Worm (Caenorhabditis elegans): ENCODE data around the gene F53A2.1.
"Not testable (repeated sequence)": the region's sequence is repeated elsewhere in the genome, so short reads cannot be mapped to it uniquely, and the experiment has no call there.

The F53A2.1 gene

DNA sequence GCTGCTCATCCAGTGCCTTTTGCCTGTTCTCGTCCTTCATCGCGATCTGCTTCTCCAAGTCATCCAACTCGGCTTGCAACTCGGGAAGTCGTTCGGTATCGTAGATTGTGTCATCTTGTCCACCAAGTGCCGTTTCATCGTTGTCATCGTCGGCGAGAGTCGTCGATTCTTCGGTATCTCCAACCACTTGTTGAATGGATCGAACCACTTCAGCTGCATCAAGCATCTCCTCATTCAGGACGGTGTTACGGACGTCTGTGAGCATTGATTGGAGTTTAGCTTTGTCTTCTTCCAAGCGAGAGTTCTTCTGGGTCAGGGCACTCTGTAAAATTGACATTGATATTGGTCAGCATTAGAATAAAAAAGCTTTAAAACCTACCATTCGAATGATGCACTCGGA is 19.1 kb downstream of the F53A2.1 start:
- TF ChIP-seq aha-1 (tag): peak; percentile 90
- TF ChIP-seq mdl-1 (tag; optimal IDR thresholded peaks at IDR 0.05): no peak

DNA sequence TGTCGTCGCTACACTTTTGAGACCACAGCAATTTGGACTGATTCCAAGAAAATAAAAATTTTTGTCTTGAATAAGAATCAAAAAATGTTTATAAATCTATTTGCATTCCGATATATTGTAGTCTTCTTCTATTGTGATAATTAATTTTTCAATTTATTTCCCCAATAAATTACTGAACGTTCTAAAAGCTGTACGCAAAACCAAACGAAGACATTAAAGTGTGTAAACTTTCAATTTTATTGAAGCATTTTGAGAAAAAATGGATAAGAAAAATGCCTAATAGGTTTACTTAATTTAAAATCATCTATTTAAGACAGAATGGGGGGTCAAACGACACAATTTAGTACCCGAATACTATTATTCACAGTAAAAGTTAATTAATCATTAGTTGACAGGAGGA is 22.1 kb downstream of the F53A2.1 start:
- TF ChIP-seq ctbp-1 (GFP tag; IDR thresholded peaks at IDR 0.05) (no peak), ama-1 (optimal IDR thresholded peaks at IDR 0.05) (no peak), madf-9 (GFP tag; conservative IDR thresholded peaks at IDR 0.05) (no peak), nhr-10 (tag; optimal IDR thresholded peaks at IDR 0.05) (no peak), zip-11 (GFP tag; IDR thresholded peaks at IDR 0.05) (no peak), hlh-11 (tag; optimal IDR thresholded peaks at IDR 0.05) (no peak), gei-8 (GFP tag; optimal IDR thresholded peaks at IDR 0.05) (no peak), lin-38 (GFP tag; IDR thresholded peaks at IDR 0.05) (peak; percentile 42), T26A8.4 (GFP tag; IDR thresholded peaks at IDR 0.05) (no peak), daf-19 (GFP tag; conservative IDR thresholded peaks at IDR 0.05) (no peak), unc-130 (GFP tag; optimal IDR thresholded peaks at IDR 0.05) (peak; percentile 5)

- no peak for TF ChIP-seq nhr-111 (GFP tag; optimal IDR thresholded peaks at IDR 0.05)
- 0 out of 2 replicates have a peak, but pooled peaks have one; percentile 42 for TF ChIP-seq dmd-8 (GFP tag; IDR thresholded peaks at IDR 0.05)
- peak; percentile 58 for TF ChIP-seq set-16 (GFP tag; IDR thresholded peaks at IDR 0.05)
- TF ChIP-seq snpc-1.2 (GFP tag; IDR thresholded peaks at IDR 0.05): no peak
- no peak for TF ChIP-seq lin-1 (GFP tag; IDR thresholded peaks at IDR 0.05)
- TF ChIP-seq tag-97 (GFP tag; IDR thresholded peaks at IDR 0.05): no peak
Measured at ce11 chrIII:13301983-13302382, 22.7 kb downstream of the F53A2.1 start.

DNA sequence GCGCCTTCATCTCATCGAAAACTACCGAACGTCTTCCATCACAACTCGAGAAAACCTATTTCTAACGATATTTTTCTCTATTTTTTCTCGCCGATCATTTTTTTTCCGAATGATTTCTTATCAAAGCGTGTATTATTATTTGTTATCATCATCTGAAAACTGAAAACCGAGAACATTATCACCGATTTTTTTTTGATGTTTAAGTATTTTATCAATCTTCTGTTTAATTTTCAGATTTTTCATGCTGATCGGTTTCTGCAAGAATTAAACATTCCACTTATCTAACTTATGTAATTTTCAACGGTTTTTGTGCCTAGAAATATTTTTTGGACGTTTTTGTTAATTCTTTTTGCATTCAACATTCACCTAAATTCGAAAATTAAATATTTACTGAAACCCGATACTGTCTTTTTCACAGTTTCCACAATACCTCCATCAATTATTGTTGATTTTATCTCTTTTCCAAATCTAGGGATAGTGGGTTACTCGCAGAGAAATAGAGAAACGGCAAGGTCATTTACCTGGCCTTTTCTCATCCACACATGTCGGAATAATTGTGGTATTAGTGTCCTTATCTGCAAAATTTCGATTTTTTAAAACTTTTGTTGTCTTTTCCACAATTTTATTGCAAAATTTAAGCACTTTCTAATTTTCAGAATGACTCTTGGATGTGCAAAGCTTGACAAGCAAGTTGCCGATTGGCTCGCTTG is 25.8 kb downstream of the F53A2.1 start, which contains the start of gene pgm-2:
pgm-2 (plus strand) TSS at position 657 of the 710 bp plus-strand sequence.
- TF ChIP-seq nhr-25 (tag; optimal IDR thresholded peaks at IDR 0.05; ENCODE audit: borderline replicate concordance, insufficient read depth) (peak; percentile 19), nhr-28 (tag; optimal IDR thresholded peaks at IDR 0.05) (peak; percentile 6), daf-16 (GFP tag; optimal IDR thresholded peaks at IDR 0.05) (no peak), daf-16 (tag; optimal IDR thresholded peaks at IDR 0.05) (peak; percentile 34), hlh-11 (tag; optimal IDR thresholded peaks at IDR 0.05) (peak; percentile 7), mxl-3 (GFP tag; optimal IDR thresholded peaks at IDR 0.05) (peak; percentile 8), mep-1 (tag; optimal IDR thresholded peaks at IDR 0.05) (peak; percentile 17), lir-3 (tag; optimal IDR thresholded peaks at IDR 0.05) (no peak), pqm-1 (tag; optimal IDR thresholded peaks at IDR 0.05) (peak; percentile 23), dve-1 (tag; optimal IDR thresholded peaks at IDR 0.05; ENCODE audit: insufficient read depth) (peak; percentile 38), tag-97 (GFP tag; IDR thresholded peaks at IDR 0.05) (no peak), gei-8 (GFP tag; optimal IDR thresholded peaks at IDR 0.05) (no peak), dmd-8 (GFP tag; IDR thresholded peaks at IDR 0.05) (no peak), ama-1 (optimal IDR thresholded peaks at IDR 0.05) (peak; percentile 9), Y75B8A.6 (GFP tag; IDR thresholded peaks at IDR 0.05) (no peak)

DNA sequence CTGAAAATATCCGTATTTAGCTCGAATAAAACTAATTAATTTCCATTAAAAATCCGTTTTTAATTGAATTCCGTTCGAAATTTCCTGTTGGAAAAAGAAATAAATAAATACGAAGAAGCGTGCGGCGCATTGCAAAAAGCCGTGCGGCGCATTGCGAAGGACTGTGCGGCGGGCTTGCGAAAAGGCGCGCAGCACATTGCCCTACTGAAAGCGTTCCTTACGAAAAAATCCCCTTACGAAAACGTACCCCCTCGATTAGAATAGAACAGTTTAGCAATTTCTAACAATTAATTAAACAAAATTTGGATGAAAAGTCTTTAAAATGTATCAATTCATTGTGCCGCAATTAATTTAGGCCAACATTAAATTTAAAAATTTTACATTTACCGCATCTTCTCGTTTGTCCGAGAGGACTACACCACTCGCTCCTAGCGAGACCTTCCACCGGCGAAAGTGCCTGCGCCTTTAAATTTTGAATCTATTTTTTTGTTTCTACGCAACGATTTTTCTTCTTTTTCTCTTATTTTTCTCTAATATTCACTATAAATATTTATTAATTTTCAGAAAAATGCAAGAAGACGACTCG is 28.3 kb downstream of the F53A2.1 start, which contains the start of gene npp-18:
npp-18 (plus strand) TSS at position 565 of the 586 bp plus-strand sequence.
- TF ChIP-seq lin-29 (GFP tag; IDR thresholded peaks at IDR 0.05) (peak; percentile 58; the same call in 1 of the 2 replicates), saeg-2 (GFP tag; IDR thresholded peaks at IDR 0.05) (peak; percentile 76; the same call in 1 of the 2 replicates), daf-16 (tag; optimal IDR thresholded peaks at IDR 0.05) (peak; percentile 2), pha-4 (GFP tag; IDR thresholded peaks at IDR 0.05) (peak; percentile 77), lin-1 (GFP tag; IDR thresholded peaks at IDR 0.05) (0 out of 2 replicates have a peak, but pooled peaks have one; percentile 54), lsy-2 (tag; optimal IDR thresholded peaks at IDR 0.05) (peak in 1 of 2 experiments; percentile 86), mes-2 (tag; optimal IDR thresholded peaks at IDR 0.05; ENCODE audit: poor library complexity, severe bottlenecking) (peak; percentile 81), nhr-28 (tag; optimal IDR thresholded peaks at IDR 0.05) (peak; percentile 9), hlh-11 (tag; optimal IDR thresholded peaks at IDR 0.05) (peak; percentile 4), nhr-42 (GFP tag; IDR thresholded peaks at IDR 0.05) (0 out of 2 replicates have a peak, but pooled peaks have one; percentile 62), ztf-7 (tag; optimal IDR thresholded peaks at IDR 0.05) (peak; percentile 0), hlh-30 (tag; optimal IDR thresholded peaks at IDR 0.05; ENCODE audit: insufficient read depth) (peak; percentile 4), Y48G9A.11 (GFP tag; IDR thresholded peaks at IDR 0.05) (peak; percentile 55; the same call in 1 of the 2 replicates), dpl-1 (GFP tag; optimal IDR thresholded peaks at IDR 0.05) (peak; percentile 89), tra-1 (GFP tag; IDR thresholded peaks at IDR 0.05) (peak; percentile 71; the same call in 1 of the 2 replicates)
- TF ChIP-seq daf-16 (GFP tag; optimal IDR thresholded peaks at IDR 0.05); pha-4 (tag; optimal IDR thresholded peaks at IDR 0.05): not testable (repeated sequence)

Measured in whole organism, L4 larva.